Fruit fly (Drosophila melanogaster) whole organism, wandering third instar larva: ENCODE results near the gene SdhC.

Experiments used
- Abd-B ChIP-seq: fragments of >200 bp; optimal IDR thresholded peaks from 2 replicates; lab custom pipeline; 2017; ENCODE audit warnings: missing biosample characterization, missing genetic modification characterization
- CG32264 ChIP-seq: fragments of 200-800 bp; sonication (Bioruptor generic); optimal IDR thresholded peaks from 2 replicates; lab custom pipeline; 2016; ENCODE audit warnings: missing biosample characterization, missing genetic modification characterization
- CG9705 ChIP-seq: fragments of 200-800 bp; sonication (Bioruptor generic); optimal IDR thresholded peaks from 2 replicates; lab custom pipeline; 2018; ENCODE audit warnings: missing biosample characterization, mild to moderate bottlenecking, missing genetic modification characterization
- CrebA ChIP-seq: fragments of 200-800 bp; sonication (Bioruptor generic); optimal IDR thresholded peaks from 2 replicates; lab custom pipeline; 2016; ENCODE audit warnings: missing biosample characterization, mild to moderate bottlenecking, missing genetic modification characterization, borderline replicate concordance
- GATAd ChIP-seq: sonication (Bioruptor generic); optimal IDR thresholded peaks from 2 replicates; lab custom pipeline; 2016; ENCODE audit warnings: missing biosample characterization, missing genetic modification characterization
- HLH106 ChIP-seq: fragments of 200-800 bp; optimal IDR thresholded peaks from 3 replicates; lab custom pipeline; 2019; ENCODE audit warnings: missing biosample characterization, mild to moderate bottlenecking, missing genetic modification characterization, moderate library complexity
- Hnf4 ChIP-seq: fragments of 200-800 bp; sonication (Bioruptor generic); optimal IDR thresholded peaks from 2 replicates; lab custom pipeline; 2016; ENCODE audit warnings: missing biosample characterization, mild to moderate bottlenecking, missing genetic modification characterization
- Hr78 ChIP-seq: fragments of >200 bp; optimal IDR thresholded peaks from 2 replicates; lab custom pipeline; 2017; ENCODE audit warnings: missing biosample characterization, missing genetic modification characterization
- Hr83 ChIP-seq: fragments of 200-300 bp; sonication (Bioruptor generic); optimal IDR thresholded peaks from 2 replicates; lab custom pipeline; 2016; ENCODE audit warnings: missing biosample characterization, mild to moderate bottlenecking, missing genetic modification characterization, moderate library complexity; ENCODE audit not compliant: poor library complexity, severe bottlenecking
- Jra ChIP-seq: sonication (Bioruptor generic); optimal IDR thresholded peaks from 2 replicates; lab custom pipeline; 2016; ENCODE audit warnings: missing biosample characterization, missing genetic modification characterization
- Mio ChIP-seq: sonication (Bioruptor generic); optimal IDR thresholded peaks from 2 replicates; lab custom pipeline; 2016; ENCODE audit warnings: missing biosample characterization, missing genetic modification characterization
- Myc ChIP-seq: fragments of >200 bp; optimal IDR thresholded peaks from 2 replicates; lab custom pipeline; 2017
- OdsH ChIP-seq: fragments of 200-800 bp; sonication (Bioruptor generic); optimal IDR thresholded peaks from 2 replicates; lab custom pipeline; 2016; ENCODE audit warnings: missing biosample characterization, mild to moderate bottlenecking, missing genetic modification characterization
- Rel ChIP-seq, 2 experiments: fragments of 200-800 bp; sonication (Bioruptor generic) in 1 of 2; optimal IDR thresholded peaks; 2 replicates in 1 of 2; 3 replicates in 1 of 2; lab custom pipeline; 2016 to 2019; ENCODE audit warnings: mild to moderate bottlenecking in 2 of 2, missing biosample characterization in 2 of 2, missing genetic modification characterization in 2 of 2, moderate library complexity in 1 of 2
- Vsx2 ChIP-seq: fragments of 200-300, 225-300 bp; sonication (Bioruptor generic); optimal IDR thresholded peaks from 2 replicates; lab custom pipeline; 2018; ENCODE audit warnings: missing biosample characterization, missing genetic modification characterization; ENCODE audit not compliant: partially characterized antibody
- br ChIP-seq: fragments of 200-800 bp; sonication (Bioruptor generic); optimal IDR thresholded peaks from 2 replicates; lab custom pipeline; 2016; ENCODE audit warnings: missing biosample characterization, missing genetic modification characterization
- dl ChIP-seq, 2 experiments: fragments of 175-275, 200-275 bp in 1 of 2; fragments of 200-275 bp in 1 of 2; sonication (Bioruptor generic); optimal IDR thresholded peaks; lab custom pipeline; 2018; ENCODE audit warnings: mild to moderate bottlenecking in 2 of 2, missing biosample characterization in 2 of 2, missing genetic modification characterization in 2 of 2, moderate library complexity in 2 of 2; ENCODE audit not compliant: partially characterized antibody in 2 of 2, insufficient read depth in 1 of 2
- dmrt93B ChIP-seq: fragments of 200-800 bp; sonication (Bioruptor generic); optimal IDR thresholded peaks from 2 replicates; lab custom pipeline; 2018; ENCODE audit warnings: missing biosample characterization, mild to moderate bottlenecking, missing genetic modification characterization
- dsf ChIP-seq: sonication (Bioruptor generic); optimal IDR thresholded peaks from 2 replicates; lab custom pipeline; 2016; ENCODE audit warnings: missing biosample characterization, missing genetic modification characterization, borderline replicate concordance
- ey ChIP-seq: fragments of 200-800 bp; sonication (Bioruptor generic); optimal IDR thresholded peaks from 2 replicates; lab custom pipeline; 2016; ENCODE audit warnings: missing biosample characterization, missing genetic modification characterization
- foxo ChIP-seq, 2 experiments: fragments of 200-800 bp; sonication (Bioruptor generic); optimal IDR thresholded peaks; 2 replicates in 1 of 2; 3 replicates in 1 of 2; lab custom pipeline; 2016 to 2017; ENCODE audit warnings: missing biosample characterization in 2 of 2, missing genetic modification characterization in 2 of 2
- fru ChIP-seq: fragments of 200-800 bp; sonication (Bioruptor generic); optimal IDR thresholded peaks from 3 replicates; lab custom pipeline; 2016; ENCODE audit warnings: missing biosample characterization, mild to moderate bottlenecking, missing genetic modification characterization
- h ChIP-seq: fragments of 200-800 bp; sonication (Bioruptor generic); optimal IDR thresholded peaks from 3 replicates; lab custom pipeline; 2016; ENCODE audit warnings: missing biosample characterization, mild to moderate bottlenecking, missing genetic modification characterization
- jim ChIP-seq: fragments of 175-275, 200-325 bp; sonication (Bioruptor generic); optimal IDR thresholded peaks from 2 replicates; lab custom pipeline; 2016; ENCODE audit warnings: missing biosample characterization, mild to moderate bottlenecking, missing genetic modification characterization
- lola ChIP-seq: fragments of >200 bp; optimal IDR thresholded peaks from 2 replicates; lab custom pipeline; 2017; ENCODE audit warnings: missing biosample characterization, missing genetic modification characterization
- pan ChIP-seq: fragments of >200 bp; optimal IDR thresholded peaks from 2 replicates; lab custom pipeline; 2017
- psq ChIP-seq: fragments of 200-800 bp; sonication (Bioruptor generic); optimal IDR thresholded peaks from 3 replicates; lab custom pipeline; 2017; ENCODE audit warnings: missing biosample characterization, mild to moderate bottlenecking, missing genetic modification characterization, moderate library complexity
- rgr ChIP-seq: fragments of 200-800 bp; sonication (Bioruptor generic); optimal IDR thresholded peaks from 3 replicates; lab custom pipeline; 2016; ENCODE audit warnings: missing biosample characterization, mild to moderate bottlenecking, missing genetic modification characterization
- sage ChIP-seq: fragments of 200-800 bp; sonication (Bioruptor generic); optimal IDR thresholded peaks from 2 replicates; lab custom pipeline; 2016; ENCODE audit warnings: missing biosample characterization, mild to moderate bottlenecking, missing genetic modification characterization
- sv ChIP-seq: fragments of 200-800 bp; sonication (Bioruptor generic); optimal IDR thresholded peaks from 3 replicates; lab custom pipeline; 2016; ENCODE audit warnings: missing biosample characterization, missing genetic modification characterization
- tai ChIP-seq: sonication (Bioruptor generic); optimal IDR thresholded peaks from 2 replicates; lab custom pipeline; 2016; ENCODE audit warnings: missing biosample characterization, missing genetic modification characterization
- usp ChIP-seq: fragments of >200 bp; optimal IDR thresholded peaks from 2 replicates; lab custom pipeline; 2017; ENCODE audit warnings: missing biosample characterization, missing genetic modification characterization
- woc ChIP-seq: sonication (Bioruptor generic); optimal IDR thresholded peaks from 2 replicates; lab custom pipeline; 2016; ENCODE audit warnings: missing biosample characterization, mild to moderate bottlenecking, missing genetic modification characterization

The SdhC gene

dm6 chr3R:11243057-11243740 lies 33.5 kb upstream of the SdhC start:
- peak; percentile 37 for TF ChIP-seq HLH106 (tag; lab: Kevin White, UChicago)
- peak; percentile 38 for TF ChIP-seq OdsH
- peak in 1 of 2 experiments; percentile 56 for TF ChIP-seq foxo (GFP tag; optimal IDR thresholded peaks at IDR 0.05; lab: Kevin White, UChicago)
- TF ChIP-seq br = no peak
- TF ChIP-seq Myc (lab: Kevin White, UChicago) = peak; percentile 83
- TF ChIP-seq rgr (GFP tag; lab: Kevin White, UChicago) = peak; percentile 22
- no peak for TF ChIP-seq Hr78 (GFP tag; lab: Kevin White, UChicago)
- TF ChIP-seq, all 38 proteins: peak for 5

- no peak for TF ChIP-seq dsf (GFP tag; lab: Kevin White, UChicago)
- no peak for TF ChIP-seq Vsx2 (GFP tag; lab: Kevin White, UChicago)
- no peak for TF ChIP-seq rgr (GFP tag; lab: Kevin White, UChicago)
- TF ChIP-seq dmrt93B (GFP tag; lab: Kevin White, UChicago) = no peak
- TF ChIP-seq usp (GFP tag; lab: Kevin White, UChicago) = no peak
- TF ChIP-seq woc (GFP tag; lab: Kevin White, UChicago) = no peak
- TF ChIP-seq psq (GFP tag; lab: Kevin White, UChicago) = no peak
- TF ChIP-seq OdsH = no peak
- no peak for TF ChIP-seq ey (GFP tag; lab: Kevin White, UChicago)
Measured at dm6 chr3R:11240891-11241290, 31.2 kb upstream of the SdhC start, which contains the start of the genes scpr-B and scpr-A. TSS of gene scpr-B (minus strand) at chr3R:11240991. TSS of gene scpr-A (plus strand) at chr3R:11241183.

dm6 chr3R:11237598-11237997 lies 27.9 kb upstream of the SdhC start, which contains the start of gene CG31388:
TSS of gene CG31388 (plus strand) at chr3R:11237815.
- no peak for TF ChIP-seq Mio
- TF ChIP-seq OdsH = no peak
- TF ChIP-seq jim (GFP tag; lab: Kevin White, UChicago) = no peak
- TF ChIP-seq br = no peak
- peak; percentile 35 for TF ChIP-seq Myc (lab: Kevin White, UChicago)
- TF ChIP-seq h (GFP tag; lab: Kevin White, UChicago) = no peak
- TF ChIP-seq lola (GFP tag; lab: Kevin White, UChicago) = no peak

dm6 chr3R:11236041-11236440 lies 26.4 kb upstream of the SdhC start, which contains the start of gene CG31441:
TSS of gene CG31441 (plus strand) at chr3R:11236286.
- TF ChIP-seq Hr83 (GFP tag; lab: Kevin White, UChicago) = peak; percentile 31
- TF ChIP-seq h (GFP tag; lab: Kevin White, UChicago) = no peak

- TF ChIP-seq woc (GFP tag; lab: Kevin White, UChicago) = no peak
- TF ChIP-seq CG9705 (GFP tag; lab: Kevin White, UChicago) = no peak
- no peak for TF ChIP-seq Rel (GFP tag; optimal IDR thresholded peaks at IDR 0.05; lab: Kevin White, UChicago)
- peak; percentile 98 for TF ChIP-seq Rel (tag; optimal IDR thresholded peaks at IDR 0.05; lab: Kevin White, UChicago)
- TF ChIP-seq usp (GFP tag; lab: Kevin White, UChicago) = no peak
- TF ChIP-seq pan (lab: Kevin White, UChicago) = no peak
- no peak for TF ChIP-seq Jra
- TF ChIP-seq dsf (GFP tag; lab: Kevin White, UChicago) = no peak
Measured at dm6 chr3R:11234918-11235371, 25.3 kb upstream of the SdhC start, which contains the start of the genes Arfip and CG17721. TSS of gene Arfip (minus strand) at chr3R:11235013. TSS of gene CG17721 (plus strand) at chr3R:11235140.

dm6 chr3R:11231705-11232261 lies 22.1 kb upstream of the SdhC start, which contains the start of the genes CG17187 and Dph3:
TSS of gene CG17187 (minus strand) at chr3R:11231879.
TSS of gene Dph3 (plus strand) at chr3R:11231912.
- TF ChIP-seq psq (GFP tag; lab: Kevin White, UChicago) (no peak), Myc (lab: Kevin White, UChicago) (peak; percentile 2), Rel (GFP tag; optimal IDR thresholded peaks at IDR 0.05; lab: Kevin White, UChicago) (no peak), Rel (tag; optimal IDR thresholded peaks at IDR 0.05; lab: Kevin White, UChicago) (peak; percentile 37)

dm6 chr3R:11231037-11231436 lies 21.4 kb upstream of the SdhC start:
- TF ChIP-seq Hr78 (GFP tag; lab: Kevin White, UChicago) (no peak), dsf (GFP tag; lab: Kevin White, UChicago) (no peak), sv (GFP tag; lab: Kevin White, UChicago) (no peak), sage (GFP tag; lab: Kevin White, UChicago) (no peak), rgr (GFP tag; lab: Kevin White, UChicago) (no peak), Abd-B (no peak), HLH106 (tag; lab: Kevin White, UChicago) (no peak), dl (GFP tag; optimal IDR thresholded peaks at IDR 0.05; lab: Kevin White, UChicago; ENCODE audit: insufficient read depth in 1 of 2, partially characterized antibody in 2 of 2) (no peak), lola (GFP tag; lab: Kevin White, UChicago) (no peak), Mio (no peak), tai (GFP tag; lab: Kevin White, UChicago) (no peak), CrebA (GFP tag; lab: Kevin White, UChicago) (no peak), CG32264 (no peak), Hnf4 (GFP tag; lab: Kevin White, UChicago) (no peak), fru (GFP tag; lab: Kevin White, UChicago) (no peak), GATAd (GFP tag; lab: Kevin White, UChicago) (no peak), br (no peak), Vsx2 (GFP tag; lab: Kevin White, UChicago) (no peak)
